Fruit fly (Drosophila melanogaster) whole organism, prepupa: ENCODE data around the gene Femcoat.
A peak's percentile ranks its signal among the peaks of the same experiment; 100 is the strongest.

Source experiments
- CG16779 ChIP-seq: fragments of 200-800 bp; sonication (Bioruptor generic); optimal IDR thresholded peaks from 3 replicates; lab custom pipeline; 2017; ENCODE audit warnings: missing biosample characterization, mild to moderate bottlenecking, missing genetic modification characterization
- CG32006 ChIP-seq: fragments of 200-800 bp; sonication (Bioruptor generic); optimal IDR thresholded peaks from 3 replicates; lab custom pipeline; 2017; ENCODE audit warnings: missing biosample characterization, mild to moderate bottlenecking, missing genetic modification characterization
- CG6163 ChIP-seq: fragments of 200-800 bp; sonication (Bioruptor generic); IDR thresholded peaks from 3 replicates; pipeline ENCODE4 v1.3.6; 2022; ENCODE audit warnings: missing biosample characterization, missing genetic modification characterization
- CG6276 ChIP-seq: fragments of 200-800 bp; sonication (Bioruptor generic); optimal IDR thresholded peaks from 2 replicates; lab custom pipeline; 2017; ENCODE audit warnings: missing biosample characterization, mild to moderate bottlenecking, missing genetic modification characterization
- CG8319 ChIP-seq: fragments of 200-800 bp; sonication (Bioruptor generic); optimal IDR thresholded peaks from 3 replicates; lab custom pipeline; 2016; ENCODE audit warnings: missing biosample characterization, missing genetic modification characterization
- CG8632 ChIP-seq: fragments of 200-800 bp; sonication (Bioruptor generic); optimal IDR thresholded peaks from 3 replicates; lab custom pipeline; 2016; ENCODE audit warnings: missing biosample characterization, missing genetic modification characterization
- Eip75B ChIP-seq: fragments of 200-800 bp; sonication (Bioruptor generic); optimal IDR thresholded peaks from 3 replicates; lab custom pipeline; 2016; ENCODE audit warnings: missing biosample characterization, missing genetic modification characterization
- Ets21C ChIP-seq: fragments of 200-800 bp; sonication (Bioruptor generic); optimal IDR thresholded peaks from 3 replicates; lab custom pipeline; 2016; ENCODE audit warnings: missing biosample characterization, missing genetic modification characterization
- Hr38 ChIP-seq: sonication (Bioruptor generic); optimal IDR thresholded peaks from 2 replicates; lab custom pipeline; 2016; ENCODE audit warnings: missing biosample characterization, missing genetic modification characterization
- Hr4 ChIP-seq: fragments of 200-800 bp; sonication (Bioruptor generic); optimal IDR thresholded peaks from 3 replicates; lab custom pipeline; 2016; ENCODE audit warnings: missing biosample characterization, missing genetic modification characterization
- Sox15 ChIP-seq: fragments of 200-800 bp; sonication (Bioruptor generic); optimal IDR thresholded peaks from 3 replicates; lab custom pipeline; 2016; ENCODE audit warnings: missing biosample characterization, missing genetic modification characterization
- dac ChIP-seq: fragments of 200-800 bp; sonication (Bioruptor generic); optimal IDR thresholded peaks from 2 replicates; lab custom pipeline; 2017; ENCODE audit warnings: missing biosample characterization, mild to moderate bottlenecking, missing genetic modification characterization

DNA sequence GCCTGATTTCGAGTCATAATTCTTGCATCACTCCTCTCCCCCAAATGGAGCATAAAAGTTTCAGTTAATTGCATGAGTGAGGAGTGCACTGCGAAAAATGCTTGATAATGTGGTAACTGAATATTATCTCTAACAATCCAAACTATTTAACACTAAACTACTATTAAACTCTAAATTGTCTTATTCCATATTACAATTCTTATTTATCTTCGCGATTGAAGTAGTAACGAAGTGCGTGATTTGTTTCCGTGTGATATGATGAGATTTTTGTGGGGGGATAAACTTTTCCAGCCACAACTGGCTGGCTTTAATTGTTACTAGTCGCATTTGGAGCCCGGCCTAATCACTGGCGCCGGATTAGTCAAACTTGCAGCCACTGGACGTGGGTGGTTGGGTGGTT is 21.7 kb upstream of the Femcoat start:
- peak; percentile 43 for TF ChIP-seq CG6276 (GFP tag; lab: Kevin White, UChicago)
- TF ChIP-seq Hr38 (GFP tag; lab: Kevin White, UChicago), result no peak
- peak; percentile 34 for TF ChIP-seq dac (GFP tag; lab: Kevin White, UChicago)
- TF ChIP-seq CG8632 (GFP tag; lab: Kevin White, UChicago), result no peak
- TF ChIP-seq CG32006 (GFP tag; lab: Kevin White, UChicago), result peak; percentile 71
- peak; percentile 71; the same call in 2 of the 3 replicates for TF ChIP-seq CG6163 (GFP tag; lab: Robert Waterston, UW)
- no peak for TF ChIP-seq CG16779 (tag; lab: Kevin White, UChicago)
- TF ChIP-seq CG8319, result no peak
- no peak for TF ChIP-seq Ets21C
- peak; percentile 73 for TF ChIP-seq Hr4
- TF ChIP-seq Eip75B (GFP tag; lab: Kevin White, UChicago), result peak; percentile 9
- no peak for TF ChIP-seq Sox15 (GFP tag; lab: Kevin White, UChicago)
